Fruit fly (Drosophila melanogaster): Measurements from ENCODE around the gene dmt.

Gene dmt

dm6 chr3R:9702567-9702966, 8.4 kb upstream of the dmt start (continued):
- peak; percentile 76 for TF ChIP-seq CG8290 (GFP tag; optimal IDR thresholded peaks at IDR 0.05)
- peak in 1 of 2 experiments; percentile 92 for TF ChIP-seq CG8290 (tag; optimal IDR thresholded peaks at IDR 0.05)
- TF ChIP-seq Elba2 (GFP tag; optimal IDR thresholded peaks at IDR 0.05), result no peak
- TF ChIP-seq pzg (GFP tag; optimal IDR thresholded peaks at IDR 0.05), result peak; percentile 6
- TF ChIP-seq CG13624 (GFP tag; optimal IDR thresholded peaks at IDR 0.05), result peak; percentile 87
- TF ChIP-seq sisA (GFP tag; IDR thresholded peaks at IDR 0.05), result no peak
- no peak for TF ChIP-seq stc (GFP tag; IDR thresholded peaks at IDR 0.05)
- peak; percentile 59 for TF ChIP-seq Atf3 (GFP tag; optimal IDR thresholded peaks at IDR 0.05)
- TF ChIP-seq CG3847 (GFP tag; IDR thresholded peaks at IDR 0.05), result no peak
- peak; percentile 76 for TF ChIP-seq CG12942 (GFP tag; optimal IDR thresholded peaks at IDR 0.05)
- peak; percentile 51 for TF ChIP-seq Fer2 (tag; optimal IDR thresholded peaks at IDR 0.05)
- no peak for TF ChIP-seq CG14050 (GFP tag; IDR thresholded peaks at IDR 0.05)
- TF ChIP-seq trem (tag; optimal IDR thresholded peaks at IDR 0.05), result peak; percentile 83
- peak; percentile 86 for TF ChIP-seq Sox100B (GFP tag; optimal IDR thresholded peaks at IDR 0.05)
- no peak for TF ChIP-seq ham (GFP tag; IDR thresholded peaks at IDR 0.05)
- TF ChIP-seq ash1 (GFP tag; optimal IDR thresholded peaks at IDR 0.05), result peak; percentile 47
- peak; percentile 62 for TF ChIP-seq CG8359 (GFP tag; optimal IDR thresholded peaks at IDR 0.05; ENCODE audit: borderline replicate concordance)
- TF ChIP-seq CG3065 (GFP tag; optimal IDR thresholded peaks at IDR 0.05), result peak; percentile 69
- peak; percentile 82 for TF ChIP-seq schlank (tag; optimal IDR thresholded peaks at IDR 0.05)
- no peak for TF ChIP-seq sob (GFP tag; IDR thresholded peaks at IDR 0.05)
- TF ChIP-seq Optix (GFP tag; IDR thresholded peaks at IDR 0.05), result no peak
- peak; percentile 76 for TF ChIP-seq Dip3 (GFP tag; optimal IDR thresholded peaks at IDR 0.05)
- TF ChIP-seq CG13296 (GFP tag; optimal IDR thresholded peaks at IDR 0.05), result peak; percentile 87
- TF ChIP-seq Scr (GFP tag; IDR thresholded peaks at IDR 0.05; ENCODE audit: partially characterized antibody), result no peak
- peak; percentile 31 for TF ChIP-seq CG3163 (GFP tag; optimal IDR thresholded peaks at IDR 0.05)
- TF ChIP-seq NfI (GFP tag; optimal IDR thresholded peaks at IDR 0.05), result peak; percentile 92
- TF ChIP-seq H15 (GFP tag; IDR thresholded peaks at IDR 0.05), result no peak
- peak; percentile 51 for TF ChIP-seq CG3838 (GFP tag; optimal IDR thresholded peaks at IDR 0.05)
- TF ChIP-seq bab2 (GFP tag; optimal IDR thresholded peaks at IDR 0.05), result peak; percentile 86
- peak; percentile 82; the same call in 2 of the 3 replicates for TF ChIP-seq CG11093 (GFP tag; IDR thresholded peaks at IDR 0.05)
- peak; percentile 92 for TF ChIP-seq tap (tag; optimal IDR thresholded peaks at IDR 0.05)
- peak; percentile 84 for TF ChIP-seq CG10654 (GFP tag; optimal IDR thresholded peaks at IDR 0.05)
- peak in 1 of 2 experiments; percentile 90 for TF ChIP-seq bsh (GFP tag; optimal IDR thresholded peaks at IDR 0.05)
- no peak for TF ChIP-seq gce (GFP tag; IDR thresholded peaks at IDR 0.05)
- TF ChIP-seq CG7372 (GFP tag; IDR thresholded peaks at IDR 0.05), result no peak
- no peak for TF ChIP-seq ase (GFP tag; IDR thresholded peaks at IDR 0.05)
- TF ChIP-seq CG31224 (GFP tag; IDR thresholded peaks at IDR 0.05), result no peak
- TF ChIP-seq CG10147 (GFP tag; optimal IDR thresholded peaks at IDR 0.05), result peak; percentile 82
- TF ChIP-seq HLHmδ (GFP tag; optimal IDR thresholded peaks at IDR 0.05), result no peak
- no peak for TF ChIP-seq dysf (GFP tag; IDR thresholded peaks at IDR 0.05)
- no peak for TF ChIP-seq dan (GFP tag; IDR thresholded peaks at IDR 0.05)
- peak; percentile 85 for TF ChIP-seq CG1529 (GFP tag; optimal IDR thresholded peaks at IDR 0.05)
- peak; percentile 82 for TF ChIP-seq CG7556 (GFP tag; optimal IDR thresholded peaks at IDR 0.05)
- TF ChIP-seq tll (GFP tag; optimal IDR thresholded peaks at IDR 0.05), result peak in 1 of 2 experiments; percentile 86
- TF ChIP-seq slp2 (GFP tag; optimal IDR thresholded peaks at IDR 0.05), result peak; percentile 69
- TF ChIP-seq fd64A (GFP tag; optimal IDR thresholded peaks at IDR 0.05), result peak; percentile 82
- TF ChIP-seq CG5180 (GFP tag; optimal IDR thresholded peaks at IDR 0.05), result peak; percentile 69
- TF ChIP-seq CG11398 (GFP tag; optimal IDR thresholded peaks at IDR 0.05), result peak; percentile 72
- peak; percentile 90 for TF ChIP-seq CG12219 (GFP tag; optimal IDR thresholded peaks at IDR 0.05)
- TF ChIP-seq trh (GFP tag; optimal IDR thresholded peaks at IDR 0.05), result peak; percentile 45
- TF ChIP-seq CG33213 (GFP tag; optimal IDR thresholded peaks at IDR 0.05), result peak; percentile 82
- no peak for TF ChIP-seq Nf-YA (GFP tag; IDR thresholded peaks at IDR 0.05)
